In the genomic region with DNA sequence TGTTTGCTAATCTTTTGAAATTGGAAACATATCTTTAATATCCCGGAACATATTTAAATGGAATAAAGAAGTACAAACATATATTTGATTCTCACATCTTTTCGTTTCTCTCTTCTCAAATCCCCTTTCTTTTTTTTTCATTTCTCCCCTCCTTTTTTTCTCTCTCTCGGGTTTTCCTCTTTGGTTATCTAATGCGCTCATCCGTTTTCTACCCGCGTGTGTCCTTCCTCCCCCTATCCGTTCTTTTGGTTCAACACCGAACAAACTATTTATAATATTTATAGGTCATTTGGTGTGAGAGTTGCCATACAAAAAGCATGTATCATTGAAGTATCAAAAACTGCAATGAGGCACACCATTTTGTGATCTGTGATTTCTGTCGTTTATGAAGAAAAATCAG, we compare ENCODE assay signal across 8 worm cellular contexts.
TF ChIP-seq lines count a peak whose summit lies in the region.

No protein-coding gene starts in this region.

TF ChIP-seq in whole organism, L1 larva, 84 proteins besides CTCF, POLR2A, EP300 and RAD21 (continues in another document):
- TF ChIP-seq F16B12.6 (tag; optimal IDR thresholded peaks at IDR 0.05; lab: Kevin White, UChicago), result no peak
- TF ChIP-seq nhr-84 (tag; optimal IDR thresholded peaks at IDR 0.05; lab: Kevin White, UChicago), result no peak
- TF ChIP-seq mdl-1 (tag; optimal IDR thresholded peaks at IDR 0.05; lab: Kevin White, UChicago), result peak in 1 of 2 experiments; percentile 29
- TF ChIP-seq hlh-4 (tag; optimal IDR thresholded peaks at IDR 0.05; lab: Kevin White, UChicago), result no peak
- TF ChIP-seq nhr-20 (tag; optimal IDR thresholded peaks at IDR 0.05; lab: Kevin White, UChicago), result peak; percentile 64
- peak; percentile 69 for TF ChIP-seq fkh-10 (GFP tag; optimal IDR thresholded peaks at IDR 0.05; lab: Kevin White, UChicago)
- TF ChIP-seq nhr-71 (tag; optimal IDR thresholded peaks at IDR 0.05; lab: Kevin White, UChicago), result peak; percentile 50
- TF ChIP-seq ztf-4 (tag; optimal IDR thresholded peaks at IDR 0.05; lab: Kevin White, UChicago), result no peak
- peak; percentile 80 for TF ChIP-seq nhr-85 (tag; lab: Kevin White, UChicago)
- TF ChIP-seq grh-1 (GFP tag; IDR thresholded peaks at IDR 0.05; lab: Robert Waterston, UW), result no peak
- TF ChIP-seq nhr-47 (tag; optimal IDR thresholded peaks at IDR 0.05; lab: Kevin White, UChicago), result peak; percentile 6

TF ChIP-seq in whole organism, L2 larva, 48 proteins besides CTCF, POLR2A, EP300 and RAD21 (continues in another document):
- TF ChIP-seq sem-4 (tag; optimal IDR thresholded peaks at IDR 0.05; lab: Kevin White, UChicago), result peak; percentile 65
- TF ChIP-seq fos-1 (tag; optimal IDR thresholded peaks at IDR 0.05; lab: Kevin White, UChicago), result peak; percentile 31
- TF ChIP-seq blmp-1 (tag; optimal IDR thresholded peaks at IDR 0.05; lab: Kevin White, UChicago; ENCODE audit: insufficient read depth), result peak; percentile 18
- TF ChIP-seq unc-55 (GFP tag; optimal IDR thresholded peaks at IDR 0.05; lab: Kevin White, UChicago), result peak; percentile 68
- peak in 1 of 2 experiments; percentile 14 for TF ChIP-seq mdl-1 (tag; optimal IDR thresholded peaks at IDR 0.05; lab: Kevin White, UChicago)
- no peak for TF ChIP-seq snpc-4 (tag; optimal IDR thresholded peaks at IDR 0.05; lab: Kevin White, UChicago)
- peak in 1 of 2 experiments; percentile 55 for TF ChIP-seq lsy-2 (tag; optimal IDR thresholded peaks at IDR 0.05; lab: Kevin White, UChicago)
- TF ChIP-seq ztf-1 (GFP tag; conservative IDR thresholded peaks at IDR 0.05; lab: Robert Waterston, UW), result no peak
- peak; percentile 33 for TF ChIP-seq nhr-6 (tag; optimal IDR thresholded peaks at IDR 0.05; lab: Kevin White, UChicago)
- TF ChIP-seq egl-27 (tag; optimal IDR thresholded peaks at IDR 0.05; lab: Kevin White, UChicago), result peak; percentile 60

TF ChIP-seq in whole organism, L3 larva, 47 proteins besides CTCF, POLR2A, EP300 and RAD21 (continues in another document):
- TF ChIP-seq lin-39 (tag; optimal IDR thresholded peaks at IDR 0.05; lab: Kevin White, UChicago), result peak; percentile 36
- TF ChIP-seq fkh-2 (tag; optimal IDR thresholded peaks at IDR 0.05; lab: Kevin White, UChicago), result no peak
- no peak for TF ChIP-seq ZK546.5 (tag; optimal IDR thresholded peaks at IDR 0.05; lab: Kevin White, UChicago)
- peak; percentile 51 for TF ChIP-seq unc-62 (GFP tag; optimal IDR thresholded peaks at IDR 0.05; lab: Kevin White, UChicago)
- peak; percentile 20 for TF ChIP-seq mdl-1 (tag; optimal IDR thresholded peaks at IDR 0.05; lab: Kevin White, UChicago)
- TF ChIP-seq hmg-11 (tag; optimal IDR thresholded peaks at IDR 0.05; lab: Kevin White, UChicago), result no peak
- TF ChIP-seq elt-3 (tag; optimal IDR thresholded peaks at IDR 0.05; lab: Kevin White, UChicago), result no peak
- TF ChIP-seq egl-5 (tag; optimal IDR thresholded peaks at IDR 0.05; lab: Kevin White, UChicago), result no peak
- TF ChIP-seq fkh-10 (GFP tag; optimal IDR thresholded peaks at IDR 0.05; lab: Kevin White, UChicago), result no peak
- no peak for TF ChIP-seq nhr-43 (tag; optimal IDR thresholded peaks at IDR 0.05; lab: Kevin White, UChicago; ENCODE audit: poor library complexity, severe bottlenecking)
- TF ChIP-seq ceh-28 (tag; optimal IDR thresholded peaks at IDR 0.05; lab: Kevin White, UChicago), result no peak

TF ChIP-seq in whole organism, L4 larva, 104 proteins besides CTCF, POLR2A, EP300 and RAD21 (continues in another document):
- TF ChIP-seq mep-1 (tag; optimal IDR thresholded peaks at IDR 0.05; lab: Kevin White, UChicago) (peak; percentile 71), tra-1 (GFP tag; IDR thresholded peaks at IDR 0.05; lab: Robert Waterston, UW) (0 out of 2 replicates have a peak, but pooled peaks have one; percentile 49), hif-1 (tag; optimal IDR thresholded peaks at IDR 0.05; lab: Kevin White, UChicago) (peak in 1 of 2 experiments; percentile 14), daf-16 (GFP tag; optimal IDR thresholded peaks at IDR 0.05; lab: Kevin White, UChicago) (no peak), daf-16 (tag; optimal IDR thresholded peaks at IDR 0.05; lab: Kevin White, UChicago) (no peak), nhr-48 (tag; optimal IDR thresholded peaks at IDR 0.05; lab: Kevin White, UChicago) (peak; percentile 23), sdz-12 (GFP tag; optimal IDR thresholded peaks at IDR 0.05; lab: Kevin White, UChicago) (no peak), madf-5 (GFP tag; IDR thresholded peaks at IDR 0.05; lab: Robert Waterston, UW) (no peak), mdl-1 (tag; optimal IDR thresholded peaks at IDR 0.05; lab: Kevin White, UChicago) (peak; percentile 25 to 63), nhr-25 (tag; optimal IDR thresholded peaks at IDR 0.05; lab: Kevin White, UChicago; ENCODE audit: borderline replicate concordance, insufficient read depth) (peak; percentile 54)

TF ChIP-seq in whole organism, early embryonic, 17 proteins besides CTCF, POLR2A, EP300 and RAD21:
- TF ChIP-seq scrt-1 (GFP tag; IDR thresholded peaks at IDR 0.05; lab: Robert Waterston, UW) (no peak), flt-1 (GFP tag; IDR thresholded peaks at IDR 0.05; lab: Robert Waterston, UW) (no peak), hnd-1 (tag; optimal IDR thresholded peaks at IDR 0.05; lab: Kevin White, UChicago) (no peak), F13C5.2 (tag; optimal IDR thresholded peaks at IDR 0.05; lab: Kevin White, UChicago) (peak; percentile 4)

TF ChIP-seq in whole organism, late embryonic, 69 proteins besides CTCF, POLR2A, EP300 and RAD21:
- TF ChIP-seq unc-42 (tag; optimal IDR thresholded peaks at IDR 0.05; lab: Kevin White, UChicago), result peak; percentile 67
- no peak for TF ChIP-seq sox-4 (tag; optimal IDR thresholded peaks at IDR 0.05; lab: Kevin White, UChicago)
- peak; percentile 0 for TF ChIP-seq nfya-1 (tag; optimal IDR thresholded peaks at IDR 0.05; lab: Kevin White, UChicago)
- no peak for TF ChIP-seq ahr-1 (tag; optimal IDR thresholded peaks at IDR 0.05; lab: Kevin White, UChicago)
- TF ChIP-seq pha-4 (tag; optimal IDR thresholded peaks at IDR 0.05; lab: Kevin White, UChicago), result no peak

TF ChIP-seq in whole organism, mixed stage, embryonic, 35 proteins besides CTCF, POLR2A, EP300 and RAD21:
- TF ChIP-seq unc-39 (tag; optimal IDR thresholded peaks at IDR 0.05; lab: Kevin White, UChicago) (no peak), M03D4.4 (tag; optimal IDR thresholded peaks at IDR 0.05; lab: Kevin White, UChicago) (no peak), mep-1 (tag; optimal IDR thresholded peaks at IDR 0.05; lab: Kevin White, UChicago) (no peak), unc-120 (tag; optimal IDR thresholded peaks at IDR 0.05; lab: Kevin White, UChicago; ENCODE audit: poor library complexity, severe bottlenecking) (peak; percentile 6), mab-5 (tag; optimal IDR thresholded peaks at IDR 0.05; lab: Kevin White, UChicago) (no peak), ces-1 (GFP tag; optimal IDR thresholded peaks at IDR 0.05; lab: Kevin White, UChicago) (peak; percentile 14)

TF ChIP-seq in whole organism, young adult, 124 proteins besides CTCF, POLR2A, EP300 and RAD21:
- TF ChIP-seq akir-1 (GFP tag; optimal IDR thresholded peaks at IDR 0.05; lab: Kevin White, UChicago), result no peak
- no peak for TF ChIP-seq hmg-20 (GFP tag; IDR thresholded peaks at IDR 0.05; lab: Robert Waterston, UW)
- no peak for TF ChIP-seq ceh-40 (GFP tag; IDR thresholded peaks at IDR 0.05; lab: Robert Waterston, UW)
- no peak for TF ChIP-seq sea-2 (GFP tag; IDR thresholded peaks at IDR 0.05; lab: Robert Waterston, UW)
- TF ChIP-seq dox-1 (GFP tag; IDR thresholded peaks at IDR 0.05; lab: Robert Waterston, UW), result no peak
- TF ChIP-seq pha-4 (tag; optimal IDR thresholded peaks at IDR 0.05; lab: Kevin White, UChicago), result no peak
- no peak for TF ChIP-seq madf-3 (GFP tag; IDR thresholded peaks at IDR 0.05; lab: Robert Waterston, UW)
- peak; percentile 9 for TF ChIP-seq lin-40 (tag; optimal IDR thresholded peaks at IDR 0.05; lab: Kevin White, UChicago)
- TF ChIP-seq lsl-1 (GFP tag; optimal IDR thresholded peaks at IDR 0.05; lab: Kevin White, UChicago), result no peak
- TF ChIP-seq F10E7.11 (tag; optimal IDR thresholded peaks at IDR 0.05; lab: Kevin White, UChicago), result no peak
- TF ChIP-seq ZK185.1 (tag; optimal IDR thresholded peaks at IDR 0.05; lab: Kevin White, UChicago; ENCODE audit: poor library complexity, severe bottlenecking), result no peak
- TF ChIP-seq hrde-1 (tag; optimal IDR thresholded peaks at IDR 0.05; lab: Kevin White, UChicago; ENCODE audit: borderline replicate concordance), result no peak
- TF ChIP-seq somi-1 (GFP tag; optimal IDR thresholded peaks at IDR 0.05; lab: Kevin White, UChicago), result peak; percentile 35
TF ChIP-seq in whole organism, young adult: peak in this region for 2.
